Worm (Caenorhabditis elegans) whole organism, mixed stage, embryonic: ENCODE measurements around the gene srw-33.

ENCODE experiments used
- M03D4.4 ChIP-seq: sonication (generic microtip); optimal IDR thresholded peaks from 2 replicates; lab custom pipeline; 2017; ENCODE audit warnings: mild to moderate bottlenecking, missing genetic modification characterization, missing compliant biosample characterization
- bed-3 ChIP-seq: fragments of 200-800 bp; sonication (Bioruptor generic); optimal IDR thresholded peaks from 3 replicates; lab custom pipeline; 2018; ENCODE audit warnings: mild to moderate bottlenecking, missing genetic modification characterization, moderate library complexity, missing compliant biosample characterization
- ceh-39 ChIP-seq: fragments of 150-350 bp; optimal IDR thresholded peaks from 2 replicates; lab custom pipeline; 2014; ENCODE audit warnings: missing biosample characterization, missing genetic modification characterization
- ceh-43 ChIP-seq: fragments of 200-800 bp; sonication (Bioruptor generic); optimal IDR thresholded peaks from 2 replicates; lab custom pipeline; 2018; ENCODE audit warnings: mild to moderate bottlenecking, missing genetic modification characterization, moderate library complexity, missing compliant biosample characterization
- ces-1 ChIP-seq: fragments of 150-350 bp; optimal IDR thresholded peaks from 2 replicates; lab custom pipeline; 2014; ENCODE audit warnings: missing biosample characterization, missing genetic modification reagents, missing genetic modification characterization
- cnd-1 ChIP-seq: fragments of 200-800 bp; sonication (Bioruptor generic); optimal IDR thresholded peaks from 2 replicates; lab custom pipeline; 2018; ENCODE audit warnings: mild to moderate bottlenecking, missing genetic modification characterization, missing compliant biosample characterization
- drap-1 ChIP-seq: fragments of 200-800 bp; sonication (Bioruptor generic); optimal IDR thresholded peaks from 3 replicates; lab custom pipeline; 2018; ENCODE audit warnings: mild to moderate bottlenecking, missing genetic modification characterization, missing compliant biosample characterization
- elt-1 ChIP-seq: sonication (generic microtip); optimal IDR thresholded peaks from 2 replicates; lab custom pipeline; 2017; ENCODE audit warnings: missing genetic modification characterization, mild to moderate bottlenecking, missing compliant biosample characterization, antibody characterized with exemption, moderate library complexity, borderline replicate concordance; ENCODE audit not compliant: insufficient read depth
- elt-3 ChIP-seq: fragments of 150-350 bp; optimal IDR thresholded peaks from 2 replicates; lab custom pipeline; 2014; ENCODE audit warnings: missing biosample characterization, missing genetic modification characterization
- flh-1 ChIP-seq: fragments of 200-800 bp; sonication (Bioruptor generic); optimal IDR thresholded peaks from 2 replicates; lab custom pipeline; 2018; ENCODE audit warnings: mild to moderate bottlenecking, missing genetic modification characterization, moderate library complexity, missing compliant biosample characterization
- ham-2 ChIP-seq: fragments of 200-800 bp; sonication (Bioruptor generic); optimal IDR thresholded peaks from 2 replicates; lab custom pipeline; 2018; ENCODE audit warnings: mild to moderate bottlenecking, missing genetic modification characterization, missing compliant biosample characterization
- hlh-1 ChIP-seq: fragments of 150-350 bp; optimal IDR thresholded peaks from 2 replicates; lab custom pipeline; 2014; ENCODE audit warnings: missing biosample characterization, missing genetic modification reagents, missing genetic modification characterization
- lin-13 ChIP-seq: fragments of 150-350 bp; optimal IDR thresholded peaks from 2 replicates; lab custom pipeline; 2014; ENCODE audit warnings: missing biosample characterization, missing genetic modification characterization
- lin-32 ChIP-seq: fragments of 200-800 bp; sonication (Bioruptor generic); optimal IDR thresholded peaks from 2 replicates; lab custom pipeline; 2018; ENCODE audit warnings: mild to moderate bottlenecking, missing genetic modification characterization, missing compliant biosample characterization
- lsy-2 ChIP-seq: fragments of 150-350 bp; optimal IDR thresholded peaks from 2 replicates; lab custom pipeline; 2014; ENCODE audit warnings: missing biosample characterization, missing genetic modification characterization
- mep-1 ChIP-seq: fragments of 150-350 bp; optimal IDR thresholded peaks from 2 replicates; lab custom pipeline; 2017; ENCODE audit warnings: missing biosample characterization, missing genetic modification reagents, missing genetic modification characterization, inconsistent platforms
- mls-2 ChIP-seq: sonication (generic microtip); optimal IDR thresholded peaks from 2 replicates; lab custom pipeline; 2016; ENCODE audit warnings: mild to moderate bottlenecking, missing genetic modification characterization, moderate library complexity, missing compliant biosample characterization
- nhr-12 ChIP-seq: fragments of 150-350 bp; optimal IDR thresholded peaks from 2 replicates; lab custom pipeline; 2014; ENCODE audit warnings: missing biosample characterization, missing genetic modification characterization
- nhr-2 ChIP-seq: fragments of 150-350 bp; optimal IDR thresholded peaks from 2 replicates; lab custom pipeline; 2014; ENCODE audit warnings: missing biosample characterization, missing genetic modification characterization
- nhr-237 ChIP-seq: fragments of 150-350 bp; optimal IDR thresholded peaks from 2 replicates; lab custom pipeline; 2014; ENCODE audit warnings: missing biosample characterization, missing genetic modification characterization
- nhr-28 ChIP-seq: fragments of 150-350 bp; optimal IDR thresholded peaks from 2 replicates; lab custom pipeline; 2014; ENCODE audit warnings: missing biosample characterization, missing genetic modification characterization
- pha-4 ChIP-seq: fragments of 150-350 bp; optimal IDR thresholded peaks from 2 replicates; lab custom pipeline; 2018; ENCODE audit warnings: missing biosample characterization, missing genetic modification reagents, missing genetic modification characterization
- snpc-4 ChIP-seq: fragments of 150-350 bp; optimal IDR thresholded peaks from 2 replicates; lab custom pipeline; 2014; ENCODE audit warnings: missing biosample characterization, missing genetic modification characterization
- sptf-1 ChIP-seq: sonication (generic microtip); optimal IDR thresholded peaks from 2 replicates; lab custom pipeline; 2017; ENCODE audit warnings: mild to moderate bottlenecking, missing genetic modification characterization, moderate library complexity, missing compliant biosample characterization
- tbx-8 ChIP-seq: fragments of 200-800 bp; sonication (Bioruptor generic); optimal IDR thresholded peaks from 2 replicates; lab custom pipeline; 2018; ENCODE audit warnings: mild to moderate bottlenecking, missing genetic modification characterization, moderate library complexity, missing compliant biosample characterization
- unc-120 ChIP-seq: sonication (generic microtip); optimal IDR thresholded peaks from 2 replicates; lab custom pipeline; 2017; ENCODE audit warnings: missing genetic modification characterization, missing compliant biosample characterization; ENCODE audit not compliant: poor library complexity, severe bottlenecking
- unc-62 ChIP-seq: fragments of 150-350 bp; optimal IDR thresholded peaks from 2 replicates; lab custom pipeline; 2014; ENCODE audit warnings: missing biosample characterization, missing genetic modification reagents, missing genetic modification characterization
- zip-8 ChIP-seq: fragments of 150-350 bp; optimal IDR thresholded peaks from 2 replicates; lab custom pipeline; 2014; ENCODE audit warnings: missing biosample characterization, missing genetic modification characterization

The srw-33 gene

DNA sequence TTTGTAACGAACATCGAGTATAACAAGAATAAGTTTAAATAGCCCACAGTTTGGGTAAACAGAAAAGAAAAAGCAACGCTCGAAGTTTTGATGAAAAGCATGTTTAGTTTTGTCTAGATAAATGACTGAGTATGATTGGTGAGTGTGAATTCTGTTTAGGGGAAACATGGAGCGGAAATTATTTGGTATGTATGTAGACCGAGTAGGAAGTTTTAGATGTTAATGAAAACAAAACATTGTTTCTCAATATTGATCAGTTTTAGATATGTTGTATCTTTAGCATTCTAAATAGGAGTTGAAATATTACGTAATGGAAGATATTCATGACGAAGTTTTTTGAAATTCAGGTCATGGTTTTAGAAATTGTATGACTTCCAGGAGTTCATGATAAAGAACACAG lies 38.7 kb downstream of the srw-33 start, which contains the start of gene srbc-63:
Gene srbc-63, minus strand, starts transcription at position 101 of the 400 bp plus-strand sequence.
- TF ChIP-seq nhr-28 (tag; lab: Kevin White, UChicago), result no peak
- no peak for TF ChIP-seq nhr-2 (tag; lab: Kevin White, UChicago)
- TF ChIP-seq elt-3 (tag; lab: Kevin White, UChicago), result no peak
- TF ChIP-seq lin-32 (GFP tag; lab: Kevin White, UChicago), result no peak
- TF ChIP-seq drap-1 (GFP tag; lab: Kevin White, UChicago), result no peak

DNA sequence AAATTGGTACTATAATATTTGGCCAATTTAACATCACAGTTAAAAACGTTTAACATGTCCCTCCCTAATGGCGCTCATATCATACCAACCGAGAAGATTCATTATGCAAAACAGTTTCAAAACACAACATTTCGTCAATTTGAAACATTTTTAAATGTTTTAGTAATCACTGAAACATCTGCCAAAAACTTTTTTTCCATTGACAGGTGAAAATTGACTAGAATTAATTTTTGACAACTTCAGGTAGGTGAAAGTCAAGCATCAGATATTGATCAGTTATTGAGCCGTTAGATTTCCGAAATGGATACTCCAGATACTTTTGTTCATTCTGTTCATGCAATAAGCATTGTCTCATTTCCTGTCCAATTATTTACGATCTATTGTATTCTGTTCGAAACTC lies 44.4 kb downstream of the srw-33 start, which contains the start of gene srh-257:
Gene srh-257, plus strand, starts transcription at position 301 of the 400 bp plus-strand sequence.
- no peak for TF ChIP-seq nhr-237 (tag; lab: Kevin White, UChicago)
- TF ChIP-seq ces-1 (GFP tag; lab: Kevin White, UChicago), result no peak
- no peak for TF ChIP-seq nhr-12 (tag; lab: Kevin White, UChicago)

DNA sequence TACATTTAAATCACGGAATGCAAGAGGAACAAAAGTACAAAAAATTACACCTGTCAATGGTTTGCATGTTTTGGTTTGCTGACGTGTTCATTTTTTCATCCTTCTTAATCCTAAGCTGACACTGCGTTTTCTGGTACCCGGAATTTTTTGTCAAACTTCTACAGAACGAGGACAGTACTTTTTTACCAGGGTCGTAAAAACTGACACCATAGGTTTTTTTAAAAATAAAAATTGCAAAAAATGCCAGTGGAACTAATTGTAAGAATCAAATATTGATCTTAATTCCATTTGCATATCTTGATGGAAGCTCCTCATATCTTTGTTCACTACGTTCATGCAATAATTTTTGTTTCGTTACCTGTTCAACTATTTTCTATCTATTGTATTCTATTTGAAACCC lies 46.5 kb downstream of the srw-33 start, which contains the start of gene srh-258:
Gene srh-258, plus strand, starts transcription at position 301 of the 400 bp plus-strand sequence.
- TF ChIP-seq ceh-43 (GFP tag; lab: Kevin White, UChicago), result no peak
- no peak for TF ChIP-seq unc-62 (GFP tag; lab: Kevin White, UChicago)
- no peak for TF ChIP-seq mls-2 (tag; lab: Kevin White, UChicago)
- TF ChIP-seq hlh-1 (tag; lab: Kevin White, UChicago), result no peak
- TF ChIP-seq nhr-2 (tag; lab: Kevin White, UChicago), result no peak

DNA sequence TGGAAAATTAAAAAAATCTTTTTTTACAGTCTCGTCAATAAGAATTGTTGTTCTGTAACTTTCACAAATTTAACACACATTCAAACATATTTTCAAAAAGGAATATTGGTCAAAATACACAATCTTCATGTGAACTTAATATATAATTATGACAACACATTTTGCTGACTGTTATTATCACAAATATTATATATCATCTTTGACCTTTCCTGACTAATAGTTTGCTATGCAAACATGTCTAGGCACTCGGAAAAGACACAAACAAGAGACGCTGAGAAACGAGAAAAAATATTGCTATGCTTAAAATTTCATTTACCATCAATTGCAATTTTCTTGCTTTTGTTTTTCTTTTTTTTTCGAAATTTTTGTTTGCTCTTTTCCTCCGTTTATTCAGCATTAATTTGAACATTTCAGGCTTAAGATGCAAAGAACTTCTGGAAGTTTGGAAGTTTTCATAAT lies 49.4 kb downstream of the srw-33 start, which contains the start of gene fbxa-135:
Gene fbxa-135, plus strand, starts transcription at position 409 of the 459 bp plus-strand sequence.
- TF ChIP-seq nhr-2 (tag; lab: Kevin White, UChicago) (no peak), snpc-4 (tag; lab: Kevin White, UChicago) (no peak), lsy-2 (tag; lab: Kevin White, UChicago) (no peak), nhr-237 (tag; lab: Kevin White, UChicago) (no peak), mep-1 (no peak), unc-120 (tag; lab: Kevin White, UChicago) (no peak), flh-1 (GFP tag; lab: Kevin White, UChicago) (no peak), ces-1 (GFP tag; lab: Kevin White, UChicago) (no peak), sptf-1 (no peak), ham-2 (GFP tag; lab: Kevin White, UChicago) (no peak), lin-13 (tag; lab: Kevin White, UChicago) (no peak), zip-8 (tag; lab: Kevin White, UChicago) (no peak), ceh-39 (no peak), drap-1 (GFP tag; lab: Kevin White, UChicago) (no peak), pha-4 (no peak), cnd-1 (tag; lab: Kevin White, UChicago) (no peak), M03D4.4 (tag; lab: Kevin White, UChicago) (no peak), tbx-8 (GFP tag; lab: Kevin White, UChicago) (no peak), bed-3 (no peak)

ce11 chrV:15399691-15400377 lies 51.5 kb downstream of the srw-33 start, which contains the start of the genes T06E6.15 and sri-7:
Gene T06E6.15 (minus strand): TSS chrV:15399791.
Gene sri-7 (plus strand): TSS chrV:15400327.
- no peak for TF ChIP-seq lsy-2 (tag; lab: Kevin White, UChicago)
- no peak for TF ChIP-seq ham-2 (GFP tag; lab: Kevin White, UChicago)
- TF ChIP-seq elt-1 (tag; lab: Kevin White, UChicago), result no peak
- no peak for TF ChIP-seq flh-1 (GFP tag; lab: Kevin White, UChicago)
- no peak for TF ChIP-seq snpc-4 (tag; lab: Kevin White, UChicago)
- no peak for TF ChIP-seq hlh-1 (tag; lab: Kevin White, UChicago)
- TF ChIP-seq cnd-1 (tag; lab: Kevin White, UChicago), result no peak
